Fruit fly (Drosophila melanogaster) whole organism, embryonic: ENCODE data around the gene CG2182.

ENCODE experiments used
- Blimp-1 ChIP-seq: fragments of 200-800 bp; sonication (Bioruptor generic); optimal IDR thresholded peaks from 3 replicates; lab custom pipeline; 2018; ENCODE audit warnings: missing biosample characterization, missing genetic modification characterization, mild to moderate bottlenecking, moderate library complexity, missing genetic modification reagents
- CG10321 ChIP-seq: fragments of 200-800 bp; sonication (Bioruptor generic); IDR thresholded peaks from 2 replicates; pipeline ENCODE4 v1.3.6; 2022; ENCODE audit warnings: missing biosample characterization, missing genetic modification characterization
- CG10366 ChIP-seq: fragments of 200-800 bp; sonication (Bioruptor generic); IDR thresholded peaks from 2 replicates; pipeline ENCODE4 v1.3.6; 2022; ENCODE audit warnings: missing biosample characterization, missing genetic modification characterization
- CG10959 ChIP-seq: fragments of 200-800 bp; sonication (Bioruptor generic); IDR thresholded peaks from 2 replicates; pipeline ENCODE4 v1.3.6; 2022; ENCODE audit warnings: missing biosample characterization, missing genetic modification characterization
- CG12104 ChIP-seq: fragments of 200-800 bp; sonication (Bioruptor generic); optimal IDR thresholded peaks from 3 replicates; lab custom pipeline; 2016; ENCODE audit warnings: missing biosample characterization, missing genetic modification characterization
- CG12236 ChIP-seq: fragments of 200-800 bp; sonication (Bioruptor generic); optimal IDR thresholded peaks from 2 replicates; lab custom pipeline; 2016; ENCODE audit warnings: missing biosample characterization, missing genetic modification characterization
- CG12942 ChIP-seq: fragments of 200-800 bp; sonication (Bioruptor generic); optimal IDR thresholded peaks from 3 replicates; lab custom pipeline; 2016; ENCODE audit warnings: missing biosample characterization, missing genetic modification characterization
- CG14667 ChIP-seq: fragments of 200-800 bp; sonication (Bioruptor generic); IDR thresholded peaks from 2 replicates; pipeline ENCODE4 v1.3.6; 2022; ENCODE audit warnings: missing biosample characterization, missing genetic modification characterization
- CG15601 ChIP-seq: fragments of 200-800 bp; sonication (Bioruptor generic); optimal IDR thresholded peaks from 3 replicates; lab custom pipeline; 2019; ENCODE audit warnings: missing biosample characterization, mild to moderate bottlenecking, missing genetic modification characterization, moderate library complexity
- CG16813 ChIP-seq: fragments of 200-800 bp; sonication (Bioruptor generic); IDR thresholded peaks from 3 replicates; pipeline ENCODE4 v1.3.6; 2022; ENCODE audit warnings: missing biosample characterization, missing genetic modification characterization; ENCODE audit not compliant: partially characterized antibody
- CG17385 ChIP-seq: fragments of 200-800 bp; sonication (Bioruptor generic); optimal IDR thresholded peaks from 3 replicates; lab custom pipeline; 2018; ENCODE audit warnings: missing biosample characterization, mild to moderate bottlenecking, missing genetic modification characterization
- CG17912 ChIP-seq: fragments of 200-800 bp; sonication (Bioruptor generic); optimal IDR thresholded peaks from 2 replicates; lab custom pipeline; 2018; ENCODE audit warnings: missing biosample characterization, mild to moderate bottlenecking, missing genetic modification characterization
- CG1832 ChIP-seq: fragments of 200-800 bp; sonication (Bioruptor generic); optimal IDR thresholded peaks from 2 replicates; lab custom pipeline; 2017; ENCODE audit warnings: missing biosample characterization, mild to moderate bottlenecking, missing genetic modification characterization, inconsistent platforms
- CG2116 ChIP-seq: fragments of 200-800 bp; sonication (Bioruptor generic); optimal IDR thresholded peaks from 3 replicates; lab custom pipeline; 2018; ENCODE audit warnings: missing biosample characterization, mild to moderate bottlenecking, missing genetic modification characterization
- CG2120 ChIP-seq: fragments of 200-800 bp; sonication (Bioruptor generic); optimal IDR thresholded peaks from 3 replicates; lab custom pipeline; 2016; ENCODE audit warnings: missing biosample characterization, missing genetic modification characterization
- CG34376 ChIP-seq: fragments of 200-800 bp; sonication (Bioruptor generic); optimal IDR thresholded peaks from 2 replicates; lab custom pipeline; 2018; ENCODE audit warnings: missing biosample characterization, mild to moderate bottlenecking, missing genetic modification characterization
- CG4282 ChIP-seq: fragments of 200-800 bp; sonication (Bioruptor generic); optimal IDR thresholded peaks from 2 replicates; lab custom pipeline; 2016; ENCODE audit warnings: missing biosample characterization, missing genetic modification characterization
- CG4328 ChIP-seq: fragments of 200-800 bp; sonication (Bioruptor generic); optimal IDR thresholded peaks from 3 replicates; lab custom pipeline; 2017; ENCODE audit warnings: missing biosample characterization, missing genetic modification reagents, missing genetic modification characterization
- CG43689 ChIP-seq: fragments of 200-800 bp; sonication (Bioruptor generic); IDR thresholded peaks from 2 replicates; pipeline ENCODE4 v1.3.6; 2022; ENCODE audit warnings: missing biosample characterization, missing genetic modification characterization
- CG6272 ChIP-seq: fragments of 200-800 bp; sonication (Bioruptor generic); IDR thresholded peaks from 2 replicates; pipeline ENCODE4 v1.3.6; 2022; ENCODE audit warnings: missing biosample characterization, missing genetic modification characterization
- CG6689 ChIP-seq: fragments of 200-800 bp; sonication (Bioruptor generic); IDR thresholded peaks from 2 replicates; pipeline ENCODE4 v1.3.6; 2022; ENCODE audit warnings: missing biosample characterization, missing genetic modification characterization
- CG7357 ChIP-seq: fragments of 200-800 bp; sonication (Bioruptor generic); IDR thresholded peaks from 3 replicates; pipeline ENCODE4 v1.3.6; 2022; ENCODE audit warnings: missing biosample characterization, missing genetic modification characterization
- CG8924 ChIP-seq: fragments of 200-800 bp; optimal IDR thresholded peaks from 3 replicates; lab custom pipeline; 2019; ENCODE audit warnings: missing biosample characterization, mild to moderate bottlenecking, missing genetic modification characterization, moderate library complexity
- CG9727 ChIP-seq: fragments of 200-800 bp; sonication (Bioruptor generic); optimal IDR thresholded peaks from 3 replicates; lab custom pipeline; 2017; ENCODE audit warnings: missing biosample characterization, mild to moderate bottlenecking, missing genetic modification characterization
- CG9797 ChIP-seq: fragments of 200-800 bp; sonication (Bioruptor generic); optimal IDR thresholded peaks from 3 replicates; lab custom pipeline; 2018; ENCODE audit warnings: missing biosample characterization, mild to moderate bottlenecking, missing genetic modification characterization
- Dip2 ChIP-seq: fragments of 200-800 bp; sonication (Bioruptor generic); IDR thresholded peaks from 2 replicates; pipeline ENCODE4 v1.3.6; 2022; ENCODE audit warnings: missing biosample characterization, missing genetic modification characterization
- Fer3 ChIP-seq: fragments of 200-800 bp; sonication (Bioruptor generic); optimal IDR thresholded peaks from 2 replicates; lab custom pipeline; 2018; ENCODE audit warnings: missing biosample characterization, mild to moderate bottlenecking, missing genetic modification characterization, moderate library complexity
- Gug ChIP-seq: fragments of 200-800 bp; sonication (Bioruptor generic); IDR thresholded peaks from 4 replicates; pipeline ENCODE4 v1.3.6; 2022; ENCODE audit warnings: missing biosample characterization, missing genetic modification characterization
- Jarid2 ChIP-seq: fragments of 200-800 bp; sonication (Bioruptor generic); optimal IDR thresholded peaks from 3 replicates; lab custom pipeline; 2017; ENCODE audit warnings: mild to moderate bottlenecking, missing biosample characterization, missing genetic modification reagents, missing genetic modification characterization
- Lim3 ChIP-seq: fragments of 200-800 bp; sonication (Bioruptor generic); IDR thresholded peaks from 2 replicates; pipeline ENCODE4 v1.3.6; 2022; ENCODE audit warnings: missing biosample characterization, missing genetic modification characterization
- NC2β ChIP-seq: fragments of 200-800 bp; sonication (Bioruptor generic); optimal IDR thresholded peaks from 2 replicates; lab custom pipeline; 2016; ENCODE audit warnings: missing biosample characterization, missing genetic modification characterization
- Six4 ChIP-seq: fragments of 200-800 bp; sonication (Bioruptor generic); optimal IDR thresholded peaks from 2 replicates; lab custom pipeline; 2016; ENCODE audit warnings: missing biosample characterization, missing genetic modification characterization
- Trl ChIP-seq, 3 experiments: fragments of >200 bp in 2 of 3; fragments of 200-800 bp in 1 of 3; sonication (Bioruptor generic) in 1 of 3; optimal IDR thresholded peaks; 2 replicates in 1 of 3; 3 replicates in 2 of 3; lab custom pipeline; 2016 to 2017; ENCODE audit warnings: missing biosample characterization in 1 of 3, missing genetic modification characterization in 1 of 3
- ab ChIP-seq: fragments of 200-800 bp; sonication (Bioruptor generic); optimal IDR thresholded peaks from 2 replicates; lab custom pipeline; 2016; ENCODE audit warnings: missing biosample characterization, missing genetic modification characterization
- abd-A ChIP-seq: fragments of 200-800 bp; sonication (Bioruptor generic); optimal IDR thresholded peaks from 3 replicates; lab custom pipeline; 2019; ENCODE audit warnings: missing biosample characterization, mild to moderate bottlenecking, missing genetic modification characterization, moderate library complexity
- ap ChIP-seq: fragments of 200-800 bp; sonication (Bioruptor generic); IDR thresholded peaks from 2 replicates; pipeline ENCODE4 v1.3.6; 2022; ENCODE audit warnings: missing biosample characterization, missing genetic modification characterization
- cad ChIP-seq: fragments of >200 bp; optimal IDR thresholded peaks from 2 replicates; lab custom pipeline; 2017; ENCODE audit warnings: missing biosample characterization, missing genetic modification characterization
- fd102C ChIP-seq: fragments of 200-800 bp; sonication (Bioruptor generic); optimal IDR thresholded peaks from 2 replicates; lab custom pipeline; 2018; ENCODE audit warnings: missing biosample characterization, mild to moderate bottlenecking, missing genetic modification characterization, moderate library complexity
- jumu ChIP-seq: fragments of 200-800 bp; sonication (Bioruptor generic); optimal IDR thresholded peaks from 3 replicates; lab custom pipeline; 2016; ENCODE audit warnings: missing biosample characterization, missing genetic modification characterization
- klu ChIP-seq: fragments of 200-800 bp; sonication (Bioruptor generic); IDR thresholded peaks from 2 replicates; pipeline ENCODE4 v1.3.6; 2022; ENCODE audit warnings: missing biosample characterization, missing genetic modification characterization
- nau ChIP-seq: fragments of 200-800 bp; sonication (Bioruptor generic); optimal IDR thresholded peaks from 3 replicates; lab custom pipeline; 2017; ENCODE audit warnings: missing biosample characterization, mild to moderate bottlenecking, missing genetic modification characterization, missing genetic modification reagents
- row ChIP-seq: fragments of 200-800 bp; sonication (Bioruptor generic); IDR thresholded peaks from 3 replicates; pipeline ENCODE4 v1.3.6; 2022; ENCODE audit warnings: missing biosample characterization, missing genetic modification characterization
- sd ChIP-seq: fragments of 200-800 bp; sonication (Bioruptor generic); optimal IDR thresholded peaks from 3 replicates; lab custom pipeline; 2018; ENCODE audit warnings: missing biosample characterization, mild to moderate bottlenecking, missing genetic modification characterization, moderate library complexity
- sima ChIP-seq: fragments of 200-800 bp; sonication (Bioruptor generic); optimal IDR thresholded peaks from 2 replicates; lab custom pipeline; 2016; ENCODE audit warnings: missing biosample characterization, missing genetic modification characterization
- slp2 ChIP-seq: fragments of 200-800 bp; sonication (Bioruptor generic); optimal IDR thresholded peaks from 2 replicates; lab custom pipeline; 2016; ENCODE audit warnings: missing biosample characterization, missing genetic modification characterization
- sqz ChIP-seq: fragments of 200-800 bp; sonication (Bioruptor generic); optimal IDR thresholded peaks from 3 replicates; lab custom pipeline; 2018; ENCODE audit warnings: missing biosample characterization, mild to moderate bottlenecking, missing genetic modification characterization
- stwl ChIP-seq: fragments of 200-800 bp; sonication (Bioruptor generic); optimal IDR thresholded peaks from 3 replicates; lab custom pipeline; 2018; ENCODE audit warnings: missing biosample characterization, mild to moderate bottlenecking, missing genetic modification characterization, moderate library complexity
- vvl ChIP-seq: fragments of 200-800 bp; sonication (Bioruptor generic); IDR thresholded peaks from 2 replicates; pipeline ENCODE4 v1.3.6; 2022; ENCODE audit warnings: missing biosample characterization, missing genetic modification characterization
- zen ChIP-seq: fragments of 200-800 bp; sonication (Bioruptor generic); optimal IDR thresholded peaks from 3 replicates; lab custom pipeline; 2018; ENCODE audit warnings: missing biosample characterization, mild to moderate bottlenecking, missing genetic modification characterization, moderate library complexity
- zen2 ChIP-seq: fragments of 200-800 bp; sonication (Bioruptor generic); IDR thresholded peaks from 3 replicates; pipeline ENCODE4 v1.3.6; 2022; ENCODE audit warnings: missing biosample characterization, missing genetic modification characterization; ENCODE audit not compliant: partially characterized antibody

Gene CG2182

DNA sequence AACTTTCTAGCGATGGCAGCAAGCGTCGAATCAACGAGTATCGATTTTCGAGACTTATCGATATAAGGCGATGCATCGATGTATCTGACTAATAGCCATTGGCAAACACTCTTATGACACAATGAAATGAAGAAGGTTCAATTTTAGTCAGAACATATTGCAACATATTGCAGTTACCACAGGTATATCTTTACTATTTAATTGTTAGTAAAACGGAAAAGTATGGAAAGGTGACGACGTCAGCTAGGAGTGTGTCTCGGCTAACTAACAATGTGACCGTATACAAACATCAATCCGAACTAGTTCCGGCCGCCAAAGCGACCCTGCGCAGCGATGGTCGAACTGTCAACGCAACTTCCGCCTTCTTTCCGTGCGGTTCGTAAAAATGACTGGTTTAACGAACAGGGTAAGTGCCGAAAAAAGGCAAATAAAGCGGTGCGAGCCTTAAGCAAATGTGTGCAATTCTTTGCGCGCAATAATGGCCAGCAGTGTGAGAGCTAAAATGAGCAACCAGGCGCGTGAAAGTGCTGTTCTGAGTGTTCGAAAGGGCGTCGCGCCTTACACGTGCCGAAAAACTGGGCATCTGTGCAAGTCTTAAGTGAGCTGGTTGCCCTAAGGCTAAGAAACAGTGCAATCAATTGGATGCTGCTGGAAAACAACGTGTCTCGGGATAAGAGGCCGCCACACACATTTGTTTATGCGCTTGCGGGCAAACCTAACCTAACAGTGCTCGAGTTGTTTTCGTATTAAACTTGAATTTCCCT lies 35.4 kb downstream of the CG2182 start, which contains the start of the genes Dph4, Spec2 and RpL13A (continued):
- TF ChIP-seq vvl (GFP tag; lab: Robert Waterston, UW): no peak
- TF ChIP-seq slp2 (GFP tag; lab: Kevin White, UChicago): peak; percentile 88
- peak; percentile 100 for TF ChIP-seq CG2116
- peak; percentile 82 for TF ChIP-seq sqz (GFP tag; lab: Kevin White, UChicago)
- peak; percentile 90 for TF ChIP-seq CG15601 (tag; lab: Kevin White, UChicago)
- peak; percentile 87 for TF ChIP-seq fd102C (GFP tag; lab: Kevin White, UChicago)
- no peak for TF ChIP-seq Lim3 (GFP tag; lab: Robert Waterston, UW)
- TF ChIP-seq ab: peak; percentile 16
- peak; percentile 99 for TF ChIP-seq CG17912 (GFP tag; lab: Kevin White, UChicago)
- TF ChIP-seq Gug (GFP tag; lab: Robert Waterston, UW): no peak
- peak; percentile 94 for TF ChIP-seq CG12236 (GFP tag; lab: Kevin White, UChicago)
- TF ChIP-seq CG12104 (GFP tag; lab: Kevin White, UChicago): peak; percentile 96
- peak; percentile 97 for TF ChIP-seq CG4328 (GFP tag; lab: Kevin White, UChicago)
- peak; percentile 94 for TF ChIP-seq nau (GFP tag; lab: Kevin White, UChicago)
- TF ChIP-seq Jarid2 (GFP tag; lab: Kevin White, UChicago): peak; percentile 80
- no peak for TF ChIP-seq zen2 (GFP tag; lab: Robert Waterston, UW)
- peak; percentile 49; the same call in 1 of the 2 replicates for TF ChIP-seq CG6272 (GFP tag; lab: Robert Waterston, UW)
- no peak for TF ChIP-seq CG43689 (GFP tag; lab: Robert Waterston, UW)
- TF ChIP-seq CG7357 (GFP tag; lab: Robert Waterston, UW): no peak
- peak; percentile 86 for TF ChIP-seq CG4282 (GFP tag; lab: Kevin White, UChicago)
- TF ChIP-seq klu (GFP tag; lab: Robert Waterston, UW): no peak
- peak; percentile 99 for TF ChIP-seq NC2β (GFP tag; lab: Kevin White, UChicago)
- TF ChIP-seq CG6689: no peak
- TF ChIP-seq Trl (optimal IDR thresholded peaks at IDR 0.05; lab: Kevin White, UChicago): no peak
- TF ChIP-seq Trl (GFP tag; optimal IDR thresholded peaks at IDR 0.05; lab: Kevin White, UChicago): peak; percentile 94
- TF ChIP-seq CG10959 (GFP tag; lab: Robert Waterston, UW): no peak
- TF ChIP-seq CG10366 (GFP tag; lab: Robert Waterston, UW): no peak
- TF ChIP-seq CG1832 (GFP tag; lab: Kevin White, UChicago): no peak
- TF ChIP-seq sima: peak; percentile 82
- TF ChIP-seq CG9797 (GFP tag; lab: Kevin White, UChicago): peak; percentile 98
- peak; percentile 86 for TF ChIP-seq Six4
- TF ChIP-seq CG34376 (GFP tag; lab: Kevin White, UChicago): peak; percentile 98
- TF ChIP-seq CG9727 (GFP tag; lab: Kevin White, UChicago): peak; percentile 97
- TF ChIP-seq ap: no peak
- peak; percentile 87 for TF ChIP-seq CG8924 (tag; lab: Kevin White, UChicago)
- TF ChIP-seq abd-A (tag; lab: Kevin White, UChicago): no peak
- peak; percentile 71 for TF ChIP-seq CG2120
- TF ChIP-seq stwl (tag; lab: Kevin White, UChicago): peak; percentile 75
- peak; percentile 81 for TF ChIP-seq jumu
- TF ChIP-seq Blimp-1 (GFP tag; lab: Kevin White, UChicago): peak; percentile 65
- TF ChIP-seq zen (tag; lab: Kevin White, UChicago): peak; percentile 85
- TF ChIP-seq sd (tag; lab: Kevin White, UChicago): no peak
- peak; percentile 91 for TF ChIP-seq CG17385 (GFP tag; lab: Kevin White, UChicago)
- no peak for TF ChIP-seq CG10321 (GFP tag; lab: Robert Waterston, UW)
- TF ChIP-seq CG16813: no peak
- no peak for TF ChIP-seq row
- TF ChIP-seq cad (GFP tag; lab: Kevin White, UChicago): no peak
- TF ChIP-seq CG12942 (GFP tag; lab: Kevin White, UChicago): peak; percentile 80
- TF ChIP-seq Fer3: peak; percentile 92
- no peak for TF ChIP-seq Dip2 (GFP tag; lab: Robert Waterston, UW)
- TF ChIP-seq CG14667 (GFP tag; lab: Robert Waterston, UW): no peak
